Worm (Caenorhabditis elegans): Measurements from ENCODE around the gene idpp-12.
"Not testable (repeated sequence)": the region's sequence is repeated elsewhere in the genome, so short reads cannot be mapped to it uniquely, and the experiment has no call there.

idpp-12 gene

ce11 chrIV:3303690-3304089 is at the start of gene idpp-12:
TSS of gene idpp-12 (plus strand) at chrIV:3303990.
- TF ChIP-seq ceh-36 (tag; optimal IDR thresholded peaks at IDR 0.05); hmbx-1 (tag; optimal IDR thresholded peaks at IDR 0.05); flt-1 (GFP tag; IDR thresholded peaks at IDR 0.05): not testable (repeated sequence)

DNA sequence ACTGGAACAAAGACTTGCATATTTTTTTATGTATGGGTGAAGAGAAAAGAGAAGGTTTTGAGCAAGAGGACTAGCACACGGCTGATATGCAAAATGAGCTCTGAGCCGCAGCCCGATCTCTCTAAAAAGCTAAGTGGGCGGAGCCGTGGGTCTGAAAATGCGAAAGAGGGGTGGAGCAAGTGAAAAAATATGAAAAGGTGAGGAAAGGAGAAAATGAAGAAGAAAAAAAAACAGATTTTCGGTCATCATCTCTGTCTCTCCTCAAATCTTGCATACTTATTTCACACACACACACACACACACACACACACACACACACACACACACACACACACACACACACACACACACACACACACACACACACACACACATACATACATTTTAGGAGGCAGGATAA is 49.3 kb upstream of the idpp-12 start, which contains the start of gene dmd-9:
Gene dmd-9, minus strand, starts transcription at position 101 of the 400 bp plus-strand sequence.
- TF ChIP-seq hnd-1 (tag; optimal IDR thresholded peaks at IDR 0.05), result no peak

- TF ChIP-seq pes-1 (GFP tag; IDR thresholded peaks at IDR 0.05) (no peak), tra-4 (tag; optimal IDR thresholded peaks at IDR 0.05) (no peak), F13C5.2 (tag; optimal IDR thresholded peaks at IDR 0.05) (no peak), flt-1 (GFP tag; IDR thresholded peaks at IDR 0.05) (no peak), ceh-36 (tag; optimal IDR thresholded peaks at IDR 0.05) (no peak), ets-7 (tag; optimal IDR thresholded peaks at IDR 0.05) (no peak), tbx-37 (GFP tag; conservative IDR thresholded peaks at IDR 0.05) (no peak), hmbx-1 (tag; optimal IDR thresholded peaks at IDR 0.05) (no peak), hnd-1 (tag; optimal IDR thresholded peaks at IDR 0.05) (no peak)
Measured at ce11 chrIV:3256866-3257265, 46.9 kb upstream of the idpp-12 start.

DNA sequence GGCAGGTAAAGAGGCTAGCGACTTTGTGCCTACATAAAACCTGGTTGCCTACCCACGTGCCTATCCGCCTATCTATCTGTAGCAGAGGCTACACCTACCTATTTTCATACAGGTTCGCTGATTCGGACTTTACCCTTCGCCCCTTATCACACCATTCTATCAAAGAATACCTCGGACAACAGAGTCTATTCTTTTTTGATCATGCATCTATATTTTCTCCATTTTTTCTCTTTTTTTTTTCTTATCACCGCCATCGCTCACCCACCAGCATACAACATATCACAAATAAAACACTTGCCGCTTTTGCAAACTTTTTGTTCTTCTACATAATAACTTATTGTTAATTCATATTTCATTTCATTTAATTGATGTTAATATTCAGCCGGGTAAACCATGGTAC is 45.3 kb upstream of the idpp-12 start, which contains the start of gene T26C12.1:
Gene T26C12.1, plus strand, starts transcription at position 383 of the 400 bp plus-strand sequence.
- no peak for TF ChIP-seq hnd-1 (tag; optimal IDR thresholded peaks at IDR 0.05)
- no peak for TF ChIP-seq hmg-4 (GFP tag; optimal IDR thresholded peaks at IDR 0.05)
- no peak for TF ChIP-seq scrt-1 (GFP tag; IDR thresholded peaks at IDR 0.05)
- no peak for TF ChIP-seq ets-7 (tag; optimal IDR thresholded peaks at IDR 0.05)
- no peak for TF ChIP-seq F13C5.2 (tag; optimal IDR thresholded peaks at IDR 0.05)

DNA sequence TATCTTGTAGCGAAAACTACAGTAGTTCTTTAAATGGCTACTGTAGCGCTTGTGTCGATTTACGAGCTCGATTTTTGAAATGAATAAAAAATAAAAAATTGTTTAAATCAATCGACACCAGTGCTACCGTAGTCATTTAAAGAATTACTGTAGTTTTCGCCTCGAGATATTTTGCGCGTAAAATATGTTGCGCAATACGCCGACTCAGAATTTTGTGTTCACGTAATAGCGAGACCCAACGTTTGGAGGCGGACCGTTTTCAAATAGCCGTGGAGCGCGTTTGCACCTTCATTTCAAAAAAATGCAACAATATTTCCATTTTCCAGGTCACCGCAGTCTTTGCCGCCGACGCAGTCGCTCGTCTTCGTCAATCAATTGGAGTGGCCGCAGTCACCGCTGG is 43.6 kb upstream of the idpp-12 start:
- TF ChIP-seq tra-4 (tag; optimal IDR thresholded peaks at IDR 0.05), result no peak
- no peak for TF ChIP-seq tbx-11 (GFP tag; IDR thresholded peaks at IDR 0.05)
- TF ChIP-seq flt-1 (GFP tag; IDR thresholded peaks at IDR 0.05), result no peak

- TF ChIP-seq pes-1 (GFP tag; IDR thresholded peaks at IDR 0.05) (no peak), tbx-37 (GFP tag; conservative IDR thresholded peaks at IDR 0.05) (no peak), ets-7 (tag; optimal IDR thresholded peaks at IDR 0.05) (no peak), scrt-1 (GFP tag; IDR thresholded peaks at IDR 0.05) (no peak), F13C5.2 (tag; optimal IDR thresholded peaks at IDR 0.05) (no peak), hmbx-1 (tag; optimal IDR thresholded peaks at IDR 0.05) (no peak), sea-1 (GFP tag; conservative IDR thresholded peaks at IDR 0.05) (no peak)
Measured at ce11 chrIV:3261761-3262160, 42.0 kb upstream of the idpp-12 start.

DNA sequence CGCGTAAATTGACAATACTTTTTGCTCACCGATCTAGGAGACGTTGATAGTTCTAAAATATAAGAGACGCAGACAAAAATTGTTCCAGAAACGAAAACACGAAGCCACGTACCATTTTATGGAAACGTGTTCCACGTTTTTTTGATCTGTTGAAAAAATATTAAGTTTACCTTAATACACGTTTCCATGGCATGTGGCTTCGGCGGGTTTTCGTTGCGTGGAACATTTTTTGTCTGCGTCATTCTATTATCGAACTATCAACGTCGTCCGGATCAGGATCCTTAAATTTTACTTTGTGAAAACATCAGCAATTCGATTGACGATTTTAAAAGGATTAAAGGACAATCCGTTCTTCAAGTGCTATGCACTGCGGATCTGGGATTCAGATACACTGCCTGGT is 38.1 kb upstream of the idpp-12 start, which contains the start of gene T26C12.2:
Gene T26C12.2, minus strand, starts transcription at position 101 of the 400 bp plus-strand sequence.
- TF ChIP-seq tbx-37 (GFP tag; conservative IDR thresholded peaks at IDR 0.05), result no peak
- no peak for TF ChIP-seq F13C5.2 (tag; optimal IDR thresholded peaks at IDR 0.05)
- no peak for TF ChIP-seq sea-1 (GFP tag; conservative IDR thresholded peaks at IDR 0.05)
- TF ChIP-seq hmg-4 (GFP tag; optimal IDR thresholded peaks at IDR 0.05), result no peak
- TF ChIP-seq tbx-11 (GFP tag; IDR thresholded peaks at IDR 0.05), result no peak
- TF ChIP-seq flt-1 (GFP tag; IDR thresholded peaks at IDR 0.05), result no peak
- no peak for TF ChIP-seq scrt-1 (GFP tag; IDR thresholded peaks at IDR 0.05)
- TF ChIP-seq hmbx-1 (tag; optimal IDR thresholded peaks at IDR 0.05), result no peak
- no peak for TF ChIP-seq B0310.2 (tag; optimal IDR thresholded peaks at IDR 0.05)
- TF ChIP-seq ceh-13 (GFP tag; optimal IDR thresholded peaks at IDR 0.05), result no peak
- no peak for TF ChIP-seq hnd-1 (tag; optimal IDR thresholded peaks at IDR 0.05)
- TF ChIP-seq tra-4 (tag; optimal IDR thresholded peaks at IDR 0.05), result no peak
- TF ChIP-seq ets-7 (tag; optimal IDR thresholded peaks at IDR 0.05), result no peak
- TF ChIP-seq ama-1 (optimal IDR thresholded peaks at IDR 0.05), result no peak
- TF ChIP-seq ceh-36 (tag; optimal IDR thresholded peaks at IDR 0.05), result no peak
- TF ChIP-seq pes-1 (GFP tag; IDR thresholded peaks at IDR 0.05), result no peak
- TF ChIP-seq aly-1 (tag; optimal IDR thresholded peaks at IDR 0.05), result no peak

DNA sequence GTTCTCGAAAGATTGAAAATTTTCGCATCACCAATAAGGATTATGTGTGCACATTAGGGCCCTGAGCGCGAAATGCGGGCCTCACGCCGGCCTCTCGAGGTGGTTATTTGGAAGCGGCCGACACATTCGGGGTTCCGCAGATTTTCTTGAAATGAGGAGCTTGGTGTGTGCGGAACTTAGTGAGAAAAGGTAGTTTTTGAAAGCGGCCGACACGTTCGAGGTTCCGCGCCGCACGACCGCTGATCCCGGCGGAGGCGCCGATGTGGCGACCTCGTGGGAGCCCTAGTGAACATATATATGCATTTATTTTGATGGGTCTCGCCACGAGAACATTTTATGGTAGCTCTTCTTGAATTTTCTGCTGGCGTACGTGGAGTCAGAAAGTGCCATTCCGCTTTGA is 36.9 kb upstream of the idpp-12 start:
- TF ChIP-seq ets-7 (tag; optimal IDR thresholded peaks at IDR 0.05) (no peak), scrt-1 (GFP tag; IDR thresholded peaks at IDR 0.05) (no peak), pes-1 (GFP tag; IDR thresholded peaks at IDR 0.05) (no peak), ceh-36 (tag; optimal IDR thresholded peaks at IDR 0.05) (no peak), hnd-1 (tag; optimal IDR thresholded peaks at IDR 0.05) (no peak), B0310.2 (tag; optimal IDR thresholded peaks at IDR 0.05) (no peak), F13C5.2 (tag; optimal IDR thresholded peaks at IDR 0.05) (no peak), tra-4 (tag; optimal IDR thresholded peaks at IDR 0.05) (no peak), flt-1 (GFP tag; IDR thresholded peaks at IDR 0.05) (no peak), ama-1 (optimal IDR thresholded peaks at IDR 0.05) (no peak), hmg-4 (GFP tag; optimal IDR thresholded peaks at IDR 0.05) (no peak), aly-1 (tag; optimal IDR thresholded peaks at IDR 0.05) (no peak), ceh-13 (GFP tag; optimal IDR thresholded peaks at IDR 0.05) (no peak), tbx-37 (GFP tag; conservative IDR thresholded peaks at IDR 0.05) (no peak), sea-1 (GFP tag; conservative IDR thresholded peaks at IDR 0.05) (no peak), tbx-11 (GFP tag; IDR thresholded peaks at IDR 0.05) (no peak)

ce11 chrIV:3267581-3267980 is 36.2 kb upstream of the idpp-12 start, which contains the start of gene clec-173:
TSS of gene clec-173 (minus strand) at chrIV:3267681.
- TF ChIP-seq hmg-4 (GFP tag; optimal IDR thresholded peaks at IDR 0.05), result no peak
- no peak for TF ChIP-seq hmbx-1 (tag; optimal IDR thresholded peaks at IDR 0.05)
- no peak for TF ChIP-seq hnd-1 (tag; optimal IDR thresholded peaks at IDR 0.05)
- no peak for TF ChIP-seq flt-1 (GFP tag; IDR thresholded peaks at IDR 0.05)
- TF ChIP-seq ceh-36 (tag; optimal IDR thresholded peaks at IDR 0.05), result no peak
- TF ChIP-seq F13C5.2 (tag; optimal IDR thresholded peaks at IDR 0.05), result no peak
- TF ChIP-seq ceh-13 (GFP tag; optimal IDR thresholded peaks at IDR 0.05), result no peak

Measured in whole organism, early embryonic.